Worm (Caenorhabditis elegans) whole organism, mixed stage, embryonic: Measurements from ENCODE around the gene Y54E2A.7.

Source experiments
- M03D4.4 ChIP-seq: sonication (generic microtip); optimal IDR thresholded peaks from 2 replicates; lab custom pipeline; 2017; ENCODE audit warnings: mild to moderate bottlenecking, missing genetic modification characterization, missing compliant biosample characterization
- bed-3 ChIP-seq: fragments of 200-800 bp; sonication (Bioruptor generic); optimal IDR thresholded peaks from 3 replicates; lab custom pipeline; 2018; ENCODE audit warnings: mild to moderate bottlenecking, missing genetic modification characterization, moderate library complexity, missing compliant biosample characterization
- blmp-1 ChIP-seq: fragments of 150-350 bp; optimal IDR thresholded peaks from 2 replicates; lab custom pipeline; 2014; ENCODE audit warnings: missing biosample characterization, missing genetic modification characterization
- ceh-39 ChIP-seq: fragments of 150-350 bp; optimal IDR thresholded peaks from 2 replicates; lab custom pipeline; 2014; ENCODE audit warnings: missing biosample characterization, missing genetic modification characterization
- ceh-43 ChIP-seq: fragments of 200-800 bp; sonication (Bioruptor generic); optimal IDR thresholded peaks from 2 replicates; lab custom pipeline; 2018; ENCODE audit warnings: mild to moderate bottlenecking, missing genetic modification characterization, moderate library complexity, missing compliant biosample characterization
- ceh-83 ChIP-seq: fragments of 200-800 bp; sonication (Bioruptor generic); optimal IDR thresholded peaks from 2 replicates; lab custom pipeline; 2018; ENCODE audit warnings: mild to moderate bottlenecking, missing genetic modification characterization, missing compliant biosample characterization
- ces-1 ChIP-seq: fragments of 150-350 bp; optimal IDR thresholded peaks from 2 replicates; lab custom pipeline; 2014; ENCODE audit warnings: missing biosample characterization, missing genetic modification reagents, missing genetic modification characterization
- cnd-1 ChIP-seq: fragments of 200-800 bp; sonication (Bioruptor generic); optimal IDR thresholded peaks from 2 replicates; lab custom pipeline; 2018; ENCODE audit warnings: mild to moderate bottlenecking, missing genetic modification characterization, missing compliant biosample characterization
- drap-1 ChIP-seq: fragments of 200-800 bp; sonication (Bioruptor generic); optimal IDR thresholded peaks from 3 replicates; lab custom pipeline; 2018; ENCODE audit warnings: mild to moderate bottlenecking, missing genetic modification characterization, missing compliant biosample characterization
- elt-3 ChIP-seq: fragments of 150-350 bp; optimal IDR thresholded peaks from 2 replicates; lab custom pipeline; 2014; ENCODE audit warnings: missing biosample characterization, missing genetic modification characterization
- flh-1 ChIP-seq: fragments of 200-800 bp; sonication (Bioruptor generic); optimal IDR thresholded peaks from 2 replicates; lab custom pipeline; 2018; ENCODE audit warnings: mild to moderate bottlenecking, missing genetic modification characterization, moderate library complexity, missing compliant biosample characterization
- hlh-1 ChIP-seq: fragments of 150-350 bp; optimal IDR thresholded peaks from 2 replicates; lab custom pipeline; 2014; ENCODE audit warnings: missing biosample characterization, missing genetic modification reagents, missing genetic modification characterization
- lin-32 ChIP-seq: fragments of 200-800 bp; sonication (Bioruptor generic); optimal IDR thresholded peaks from 2 replicates; lab custom pipeline; 2018; ENCODE audit warnings: mild to moderate bottlenecking, missing genetic modification characterization, missing compliant biosample characterization
- lsy-2 ChIP-seq: fragments of 150-350 bp; optimal IDR thresholded peaks from 2 replicates; lab custom pipeline; 2014; ENCODE audit warnings: missing biosample characterization, missing genetic modification characterization
- mab-5 ChIP-seq: fragments of 150-350 bp; optimal IDR thresholded peaks from 2 replicates; lab custom pipeline; 2014; ENCODE audit warnings: missing biosample characterization, missing genetic modification characterization
- mls-2 ChIP-seq: sonication (generic microtip); optimal IDR thresholded peaks from 2 replicates; lab custom pipeline; 2016; ENCODE audit warnings: mild to moderate bottlenecking, missing genetic modification characterization, moderate library complexity, missing compliant biosample characterization
- nhr-12 ChIP-seq: fragments of 150-350 bp; optimal IDR thresholded peaks from 2 replicates; lab custom pipeline; 2014; ENCODE audit warnings: missing biosample characterization, missing genetic modification characterization
- nhr-2 ChIP-seq: fragments of 150-350 bp; optimal IDR thresholded peaks from 2 replicates; lab custom pipeline; 2014; ENCODE audit warnings: missing biosample characterization, missing genetic modification characterization
- nhr-237 ChIP-seq: fragments of 150-350 bp; optimal IDR thresholded peaks from 2 replicates; lab custom pipeline; 2014; ENCODE audit warnings: missing biosample characterization, missing genetic modification characterization
- nhr-28 ChIP-seq: fragments of 150-350 bp; optimal IDR thresholded peaks from 2 replicates; lab custom pipeline; 2014; ENCODE audit warnings: missing biosample characterization, missing genetic modification characterization
- nhr-76 ChIP-seq: sonication (generic microtip); optimal IDR thresholded peaks from 2 replicates; lab custom pipeline; 2017; ENCODE audit warnings: missing biosample characterization, missing genetic modification characterization
- pha-4 ChIP-seq: fragments of 150-350 bp; optimal IDR thresholded peaks from 2 replicates; lab custom pipeline; 2018; ENCODE audit warnings: missing biosample characterization, missing genetic modification reagents, missing genetic modification characterization
- sem-2 ChIP-seq: fragments of 200-800 bp; sonication (Bioruptor generic); optimal IDR thresholded peaks from 2 replicates; lab custom pipeline; 2018; ENCODE audit warnings: mild to moderate bottlenecking, missing genetic modification characterization, missing compliant biosample characterization
- snpc-4 ChIP-seq: fragments of 150-350 bp; optimal IDR thresholded peaks from 2 replicates; lab custom pipeline; 2014; ENCODE audit warnings: missing biosample characterization, missing genetic modification characterization
- sptf-1 ChIP-seq: sonication (generic microtip); optimal IDR thresholded peaks from 2 replicates; lab custom pipeline; 2017; ENCODE audit warnings: mild to moderate bottlenecking, missing genetic modification characterization, moderate library complexity, missing compliant biosample characterization
- tbx-8 ChIP-seq: fragments of 200-800 bp; sonication (Bioruptor generic); optimal IDR thresholded peaks from 2 replicates; lab custom pipeline; 2018; ENCODE audit warnings: mild to moderate bottlenecking, missing genetic modification characterization, moderate library complexity, missing compliant biosample characterization
- unc-120 ChIP-seq: sonication (generic microtip); optimal IDR thresholded peaks from 2 replicates; lab custom pipeline; 2017; ENCODE audit warnings: missing genetic modification characterization, missing compliant biosample characterization; ENCODE audit not compliant: poor library complexity, severe bottlenecking
- unc-39 ChIP-seq: fragments of 150-350 bp; optimal IDR thresholded peaks from 2 replicates; lab custom pipeline; 2014; ENCODE audit warnings: missing biosample characterization, missing genetic modification characterization
- unc-62 ChIP-seq: fragments of 150-350 bp; optimal IDR thresholded peaks from 2 replicates; lab custom pipeline; 2014; ENCODE audit warnings: missing biosample characterization, missing genetic modification reagents, missing genetic modification characterization
- zip-8 ChIP-seq: fragments of 150-350 bp; optimal IDR thresholded peaks from 2 replicates; lab custom pipeline; 2014; ENCODE audit warnings: missing biosample characterization, missing genetic modification characterization

Y54E2A.7 gene

ce11 chrII:14771096-14771495 lies 1.7 kb downstream of the Y54E2A.7 start:
- no peak for TF ChIP-seq unc-120 (tag; lab: Kevin White, UChicago)

DNA sequence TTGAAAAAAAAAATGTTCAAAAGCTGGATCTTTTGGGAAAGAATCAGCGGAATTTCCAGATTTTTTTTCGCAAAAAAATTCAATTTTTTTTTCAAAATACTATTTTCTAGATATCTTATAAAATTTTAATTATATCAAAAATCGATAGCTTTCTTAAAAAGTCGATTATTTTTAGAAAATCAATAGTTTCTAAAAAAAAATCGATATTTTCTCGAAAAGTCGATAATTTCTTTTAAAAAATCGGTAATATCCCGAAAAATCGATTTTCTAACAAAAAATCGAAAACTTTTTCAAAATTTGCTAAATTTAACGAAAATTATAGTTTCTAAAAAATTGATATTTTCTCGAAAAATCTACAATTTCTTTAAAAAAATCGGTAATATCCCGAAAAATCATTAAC lies 4.0 kb downstream of the Y54E2A.7 start:
- TF ChIP-seq M03D4.4 (tag; lab: Kevin White, UChicago) (no peak), bed-3 (GFP tag; lab: Kevin White, UChicago) (no peak), pha-4 (tag; lab: Kevin White, UChicago) (no peak), ceh-83 (no peak), cnd-1 (tag; lab: Kevin White, UChicago) (no peak), mls-2 (tag; lab: Kevin White, UChicago) (no peak)
- TF ChIP-seq, all 35 proteins: peak for 0

ce11 chrII:14757711-14758110 lies 15.1 kb downstream of the Y54E2A.7 start, which contains the start of gene Y54E2A.5:
Y54E2A.5 (minus strand) TSS chrII:14757811.
- no peak for TF ChIP-seq blmp-1 (tag; lab: Kevin White, UChicago)
- TF ChIP-seq ceh-43 (GFP tag; lab: Kevin White, UChicago): no peak
- TF ChIP-seq ceh-39: no peak
- no peak for TF ChIP-seq nhr-76 (tag; lab: Kevin White, UChicago)
- TF ChIP-seq unc-39 (tag; lab: Kevin White, UChicago): no peak
- TF ChIP-seq flh-1 (GFP tag; lab: Kevin White, UChicago): no peak
- TF ChIP-seq elt-3 (tag; lab: Kevin White, UChicago): no peak
- TF ChIP-seq nhr-237 (tag; lab: Kevin White, UChicago): no peak
- TF ChIP-seq sptf-1 (tag; lab: Kevin White, UChicago): no peak
- TF ChIP-seq nhr-28 (tag; lab: Kevin White, UChicago): no peak
- no peak for TF ChIP-seq cnd-1 (tag; lab: Kevin White, UChicago)
- TF ChIP-seq mab-5: no peak

- TF ChIP-seq unc-120 (tag; lab: Kevin White, UChicago) (no peak), tbx-8 (GFP tag; lab: Kevin White, UChicago) (no peak), lin-32 (no peak), M03D4.4 (tag; lab: Kevin White, UChicago) (no peak), unc-62 (no peak), ceh-43 (GFP tag; lab: Kevin White, UChicago) (no peak), nhr-2 (tag; lab: Kevin White, UChicago) (no peak), nhr-12 (tag; lab: Kevin White, UChicago) (no peak), sem-2 (GFP tag; lab: Kevin White, UChicago) (no peak)
Measured at ce11 chrII:14753858-14754750, 18.7 kb downstream of the Y54E2A.7 start, which contains the start of the genes tac-1 and Y54E2A.4. tac-1 (minus strand) TSS chrII:14753877. Y54E2A.4 (plus strand) TSS chrII:14754622.

DNA sequence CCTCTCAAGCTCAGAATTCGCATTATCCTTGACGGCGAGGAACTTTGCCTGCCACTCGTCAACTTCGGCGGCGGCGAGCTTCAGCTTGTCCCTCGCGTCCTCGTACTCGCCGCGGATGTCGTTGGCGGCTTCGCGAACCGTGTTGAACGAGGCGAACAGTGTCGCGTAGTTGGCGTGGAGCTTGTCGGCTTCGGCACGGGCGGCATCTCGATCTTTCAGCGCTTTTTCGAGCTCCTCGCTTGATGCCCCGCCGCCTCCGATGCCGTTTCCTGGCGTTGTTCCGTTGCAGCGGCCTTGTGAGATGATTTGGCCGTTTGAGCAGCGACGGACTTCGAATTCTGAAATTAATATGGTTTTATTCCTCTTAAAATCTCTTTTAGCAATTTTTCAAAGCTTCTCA lies 19.6 kb downstream of the Y54E2A.7 start:
- TF ChIP-seq nhr-2 (tag; lab: Kevin White, UChicago): no peak
- TF ChIP-seq lsy-2: no peak
- no peak for TF ChIP-seq nhr-76 (tag; lab: Kevin White, UChicago)
- no peak for TF ChIP-seq mab-5
- no peak for TF ChIP-seq ces-1 (GFP tag; lab: Kevin White, UChicago)
- TF ChIP-seq zip-8: no peak
- TF ChIP-seq nhr-12 (tag; lab: Kevin White, UChicago): no peak
- TF ChIP-seq hlh-1 (tag; lab: Kevin White, UChicago): no peak
- TF ChIP-seq flh-1 (GFP tag; lab: Kevin White, UChicago): no peak
- TF ChIP-seq mls-2 (tag; lab: Kevin White, UChicago): no peak
- TF ChIP-seq snpc-4 (tag; lab: Kevin White, UChicago): no peak
- TF ChIP-seq tbx-8 (GFP tag; lab: Kevin White, UChicago): no peak
- no peak for TF ChIP-seq ceh-39
- TF ChIP-seq ceh-43 (GFP tag; lab: Kevin White, UChicago): no peak
- no peak for TF ChIP-seq blmp-1 (tag; lab: Kevin White, UChicago)
- no peak for TF ChIP-seq drap-1 (GFP tag; lab: Kevin White, UChicago)
- TF ChIP-seq unc-39 (tag; lab: Kevin White, UChicago): no peak
